Worm (Caenorhabditis elegans): ENCODE data around the gene F31B12.4.

- no peak for TF ChIP-seq scrt-1 (GFP tag; IDR thresholded peaks at IDR 0.05)
- no peak for TF ChIP-seq ama-1 (optimal IDR thresholded peaks at IDR 0.05)
- no peak for TF ChIP-seq flt-1 (GFP tag; IDR thresholded peaks at IDR 0.05)
Observed at ce11 chrX:10792435-10792834, 12.1 kb upstream of the F31B12.4 start, which contains the start of gene vap-2.
